Worm (Caenorhabditis elegans) whole organism, L4/young adult: ENCODE results near the gene srz-103.

Experiments used
- W03F9.2 ChIP-seq: fragments of 150-350 bp; optimal IDR thresholded peaks from 2 replicates; lab custom pipeline; 2014; ENCODE audit warnings: missing biosample characterization, missing genetic modification characterization
- dao-5 ChIP-seq: sonication (generic microtip); optimal IDR thresholded peaks from 2 replicates; lab custom pipeline; 2016; ENCODE audit warnings: missing genotype, missing genetic modification characterization, moderate library complexity, missing compliant biosample characterization
- him-1 ChIP-seq: sonication (generic microtip); optimal IDR thresholded peaks from 2 replicates; lab custom pipeline; 2016; ENCODE audit warnings: missing genotype, missing genetic modification reagents, missing genetic modification characterization, missing compliant biosample characterization

srz-103 gene

ce11 chrV:16648317-16649018, 30.7 kb downstream of the srz-103 start, which contains the start of gene W06G6.20:
Gene W06G6.20 (minus strand): TSS chrV:16648367.
- TF ChIP-seq W03F9.2 (tag; lab: Kevin White, UChicago) (no peak), him-1 (no peak), dao-5 (tag; lab: Kevin White, UChicago) (no peak)

- no peak for TF ChIP-seq W03F9.2 (tag; lab: Kevin White, UChicago)
Observed at ce11 chrV:16647093-16647492, 32.0 kb downstream of the srz-103 start, which contains the start of gene W06G6.10. Gene W06G6.10 (minus strand): TSS chrV:16647193.

ce11 chrV:16646372-16646771, 32.8 kb downstream of the srz-103 start, which contains the start of gene W06G6.9:
Gene W06G6.9 (minus strand): TSS chrV:16646472.
- no peak for TF ChIP-seq him-1
- no peak for TF ChIP-seq W03F9.2 (tag; lab: Kevin White, UChicago)
- TF ChIP-seq dao-5 (tag; lab: Kevin White, UChicago), result no peak

- TF ChIP-seq dao-5 (tag; lab: Kevin White, UChicago) (no peak), him-1 (no peak), W03F9.2 (tag; lab: Kevin White, UChicago) (no peak)
Observed at ce11 chrV:16645201-16645940, 33.8 kb downstream of the srz-103 start, which contains the start of gene W06G6.17. Gene W06G6.17 (minus strand): TSS chrV:16645251.

ce11 chrV:16643558-16643957, 35.6 kb downstream of the srz-103 start, which contains the start of gene srw-77:
Gene srw-77 (minus strand): TSS chrV:16643658.
- TF ChIP-seq dao-5 (tag; lab: Kevin White, UChicago) (no peak), him-1 (no peak)

ce11 chrV:16640366-16640765, 38.8 kb downstream of the srz-103 start:
- TF ChIP-seq dao-5 (tag; lab: Kevin White, UChicago), result no peak

- TF ChIP-seq him-1 (no peak), dao-5 (tag; lab: Kevin White, UChicago) (no peak), W03F9.2 (tag; lab: Kevin White, UChicago) (no peak)
Observed at ce11 chrV:16638204-16638603, 40.9 kb downstream of the srz-103 start, which contains the start of gene srw-76. Gene srw-76 (minus strand): TSS chrV:16638304.

ce11 chrV:16635911-16636310, 43.2 kb downstream of the srz-103 start, which contains the start of gene mltn-11:
Gene mltn-11 (plus strand): TSS chrV:16636186.
- TF ChIP-seq dao-5 (tag; lab: Kevin White, UChicago), result no peak
- TF ChIP-seq him-1, result no peak
- no peak for TF ChIP-seq W03F9.2 (tag; lab: Kevin White, UChicago)

ce11 chrV:16629600-16629999, 49.5 kb downstream of the srz-103 start, which contains the start of gene srd-21:
Gene srd-21 (plus strand): TSS chrV:16629900.
- TF ChIP-seq dao-5 (tag; lab: Kevin White, UChicago) (no peak), him-1 (no peak), W03F9.2 (tag; lab: Kevin White, UChicago) (no peak)

- no peak for TF ChIP-seq dao-5 (tag; lab: Kevin White, UChicago)
- no peak for TF ChIP-seq W03F9.2 (tag; lab: Kevin White, UChicago)
- TF ChIP-seq him-1, result no peak
Observed at ce11 chrV:16628991-16629390, 50.1 kb downstream of the srz-103 start, which contains the start of gene W06G6.2. Gene W06G6.2 (plus strand): TSS chrV:16629291.

ce11 chrV:16627962-16628361, 51.2 kb downstream of the srz-103 start, which contains the start of gene oac-53:
Gene oac-53 (minus strand): TSS chrV:16627970.
- TF ChIP-seq W03F9.2 (tag; lab: Kevin White, UChicago), result no peak
- TF ChIP-seq dao-5 (tag; lab: Kevin White, UChicago), result no peak
- no peak for TF ChIP-seq him-1
